Worm (Caenorhabditis elegans) whole organism, L4 larva: ENCODE data around the gene C36C5.12.

Experiments used
- F37D6.2 ChIP-seq: sonication (generic microtip); optimal IDR thresholded peaks from 2 replicates; lab custom pipeline; 2016; ENCODE audit warnings: mild to moderate bottlenecking, missing genetic modification characterization, missing compliant biosample characterization
- T20F7.1 ChIP-seq: fragments of 200-800 bp; sonication (Bioruptor generic); optimal IDR thresholded peaks from 2 replicates; lab custom pipeline; 2018; ENCODE audit warnings: mild to moderate bottlenecking, missing genetic modification characterization, missing compliant biosample characterization
- aha-1 ChIP-seq: fragments of 150-350 bp; peaks from one replicate; lab custom pipeline; 2014; ENCODE audit warnings: missing biosample characterization, missing genetic modification characterization
- arid-1 ChIP-seq: fragments of 200-800 bp; sonication (Bioruptor generic); conservative IDR thresholded peaks from 2 replicates; pipeline ENCODE4 v1.3.6; 2022; ENCODE audit warnings: missing genetic modification reagents, missing genetic modification characterization, missing compliant biosample characterization
- attf-4 ChIP-seq: sonication (generic microtip); optimal IDR thresholded peaks from 3 replicates; lab custom pipeline; 2017; ENCODE audit warnings: missing biosample characterization, missing genetic modification characterization
- daf-16 ChIP-seq, 3 experiments: sonication (generic microtip); optimal IDR thresholded peaks; 2 replicates each; lab custom pipeline; 2016 to 2017; ENCODE audit warnings: missing genetic modification characterization in 3 of 3, missing genetic modification reagents in 3 of 3, mild to moderate bottlenecking in 2 of 3, missing compliant biosample characterization in 2 of 3, missing biosample characterization in 1 of 3, moderate library complexity in 1 of 3
- dmd-8 ChIP-seq: fragments of 200-800 bp; sonication (Bioruptor generic); IDR thresholded peaks from 2 replicates; pipeline ENCODE4 v1.3.6; 2022; ENCODE audit warnings: missing genetic modification characterization, missing compliant biosample characterization
- dpl-1 ChIP-seq: fragments of 150-350 bp; optimal IDR thresholded peaks from 2 replicates; lab custom pipeline; 2014; ENCODE audit warnings: missing biosample characterization, missing genetic modification reagents, missing genetic modification characterization
- dve-1 ChIP-seq: sonication (generic microtip); optimal IDR thresholded peaks from 2 replicates; lab custom pipeline; 2017; ENCODE audit warnings: antibody characterized with exemption, mild to moderate bottlenecking, missing genetic modification characterization, missing compliant biosample characterization; ENCODE audit not compliant: insufficient read depth
- egl-27 ChIP-seq: sonication (generic microtip); optimal IDR thresholded peaks from 3 replicates; lab custom pipeline; 2017; ENCODE audit warnings: missing biosample characterization, missing genetic modification reagents, missing genetic modification characterization
- egl-43 ChIP-seq: fragments of 200-800 bp; sonication (Bioruptor generic); IDR thresholded peaks from 2 replicates; pipeline ENCODE4 v1.3.6; 2022; ENCODE audit warnings: missing genetic modification reagents, missing genetic modification characterization, missing compliant biosample characterization
- hif-1 ChIP-seq, 2 experiments: sonication (generic microtip); optimal IDR thresholded peaks; 2 replicates each; lab custom pipeline; 2016 to 2017; ENCODE audit warnings: missing compliant biosample characterization in 2 of 2, missing genetic modification characterization in 2 of 2, missing genetic modification reagents in 2 of 2, missing genotype in 2 of 2, mild to moderate bottlenecking in 1 of 2
- hmg-1.1 ChIP-seq: fragments of 200-800 bp; sonication (Bioruptor generic); IDR thresholded peaks from 2 replicates; pipeline ENCODE4 v1.3.6; 2022; ENCODE audit warnings: missing genetic modification reagents, missing genetic modification characterization, missing compliant biosample characterization
- jun-1 ChIP-seq: fragments of 150-350 bp; optimal IDR thresholded peaks from 2 replicates; lab custom pipeline; 2014; ENCODE audit warnings: missing biosample characterization, missing genetic modification reagents, missing genetic modification characterization
- lim-7 ChIP-seq: fragments of 200-800 bp; sonication (Bioruptor generic); IDR thresholded peaks from 2 replicates; pipeline ENCODE4 v1.3.6; 2022; ENCODE audit warnings: missing genetic modification characterization, missing compliant biosample characterization
- lin-13 ChIP-seq: fragments of 150-350 bp; optimal IDR thresholded peaks from 2 replicates; lab custom pipeline; 2014; ENCODE audit warnings: missing biosample characterization, missing genetic modification reagents, missing genetic modification characterization
- madf-5 ChIP-seq, 2 experiments: fragments of 200-800 bp; sonication (Bioruptor generic); IDR thresholded peaks; 2 replicates each; pipeline ENCODE4 v1.3.6; 2022; ENCODE audit warnings: missing compliant biosample characterization in 2 of 2, missing genetic modification characterization in 2 of 2
- madf-9 ChIP-seq: fragments of 200-800 bp; sonication (Bioruptor generic); conservative IDR thresholded peaks from 2 replicates; pipeline ENCODE4 v1.3.6; 2022; ENCODE audit warnings: missing genetic modification reagents, missing genetic modification characterization, missing compliant biosample characterization
- mes-2 ChIP-seq: sonication (generic microtip); optimal IDR thresholded peaks from 2 replicates; lab custom pipeline; 2016; ENCODE audit warnings: missing genotype, mild to moderate bottlenecking, missing genetic modification characterization, missing compliant biosample characterization; ENCODE audit not compliant: poor library complexity, severe bottlenecking
- mxl-2 ChIP-seq: fragments of 200-800 bp; sonication (Bioruptor generic); conservative IDR thresholded peaks from 2 replicates; pipeline ENCODE4 v1.3.6; 2022; ENCODE audit warnings: missing genetic modification reagents, missing genetic modification characterization, missing compliant biosample characterization
- mxl-3 ChIP-seq: fragments of 200-800 bp; sonication (Bioruptor generic); optimal IDR thresholded peaks from 2 replicates; lab custom pipeline; 2018; ENCODE audit warnings: mild to moderate bottlenecking, missing genetic modification characterization, missing compliant biosample characterization
- nhr-10 ChIP-seq: fragments of 150-350 bp; optimal IDR thresholded peaks from 2 replicates; lab custom pipeline; 2014; ENCODE audit warnings: missing biosample characterization, missing genetic modification characterization
- nhr-11 ChIP-seq: fragments of 150-350 bp; optimal IDR thresholded peaks from 2 replicates; lab custom pipeline; 2014; ENCODE audit warnings: missing biosample characterization, missing genetic modification characterization
- nhr-25 ChIP-seq: sonication (generic microtip); optimal IDR thresholded peaks from 2 replicates; lab custom pipeline; 2017; ENCODE audit warnings: missing genetic modification characterization, mild to moderate bottlenecking, missing compliant biosample characterization, antibody characterized with exemption, moderate library complexity, borderline replicate concordance; ENCODE audit not compliant: insufficient read depth
- nhr-28 ChIP-seq: fragments of 150-350 bp; optimal IDR thresholded peaks from 2 replicates; lab custom pipeline; 2014; ENCODE audit warnings: missing biosample characterization, missing genetic modification characterization
- nhr-42 ChIP-seq: fragments of 200-800 bp; sonication (Bioruptor generic); IDR thresholded peaks from 2 replicates; pipeline ENCODE4 v1.3.6; 2022; ENCODE audit warnings: missing genetic modification characterization, missing compliant biosample characterization
- nhr-77 ChIP-seq: fragments of 150-350 bp; optimal IDR thresholded peaks from 2 replicates; lab custom pipeline; 2014; ENCODE audit warnings: missing biosample characterization, missing genetic modification characterization
- set-16 ChIP-seq: fragments of 200-800 bp; sonication (Bioruptor generic); IDR thresholded peaks from 2 replicates; pipeline ENCODE4 v1.3.6; 2022; ENCODE audit warnings: missing genetic modification reagents, missing genetic modification characterization, missing compliant biosample characterization
- tag-97 ChIP-seq: fragments of 200-800 bp; sonication (Bioruptor generic); IDR thresholded peaks from 2 replicates; pipeline ENCODE4 v1.3.6; 2022; ENCODE audit warnings: missing genetic modification characterization, missing compliant biosample characterization
- unc-130 ChIP-seq: sonication (generic microtip); optimal IDR thresholded peaks from 2 replicates; lab custom pipeline; 2016; ENCODE audit warnings: missing genetic modification reagents, missing genetic modification characterization, missing compliant biosample characterization
- unc-62 ChIP-seq, 3 experiments: fragments of 150-350 bp in 1 of 3; sonication (generic microtip); optimal IDR thresholded peaks in 2 of 3; peaks in 1 of 3; 1 replicate in 1 of 3; 2 replicates in 2 of 3; lab custom pipeline; 2014 to 2017; ENCODE audit warnings: missing biosample characterization in 3 of 3, missing genetic modification characterization in 3 of 3, missing genetic modification reagents in 3 of 3, missing genotype in 1 of 3
- zag-1 ChIP-seq: fragments of 150-350 bp; optimal IDR thresholded peaks from 2 replicates; lab custom pipeline; 2014; ENCODE audit warnings: missing biosample characterization, missing genetic modification characterization
- zip-11 ChIP-seq: fragments of 200-800 bp; sonication (Bioruptor generic); IDR thresholded peaks from 2 replicates; pipeline ENCODE4 v1.3.6; 2022; ENCODE audit warnings: missing genetic modification characterization, missing compliant biosample characterization
- ztf-11 ChIP-seq: fragments of 150-350 bp; optimal IDR thresholded peaks from 2 replicates; lab custom pipeline; 2014; ENCODE audit warnings: missing biosample characterization, missing genetic modification characterization

C36C5.12 gene

DNA sequence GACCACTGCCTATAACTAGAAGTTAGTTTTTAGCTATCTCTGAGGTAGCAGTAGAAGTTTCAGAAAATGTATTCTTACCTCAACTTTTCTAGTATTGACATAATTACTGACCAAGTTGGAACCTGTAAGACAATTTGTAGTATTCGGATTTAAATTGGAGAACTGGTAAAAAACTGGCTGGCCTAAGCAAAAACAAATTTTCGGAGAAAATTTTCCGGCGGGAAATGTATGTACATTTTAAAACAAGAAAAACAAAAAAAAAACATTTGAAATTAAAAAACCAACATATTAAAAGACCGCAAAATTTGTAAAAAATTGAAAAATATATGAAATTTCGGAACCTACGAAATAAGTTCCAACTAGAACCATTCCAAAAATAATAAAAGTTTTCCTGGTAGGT, 12.2 kb downstream of the C36C5.12 start, which contains the start of gene srab-11:
srab-11 (minus strand) TSS at position 101 of the 400 bp plus-strand sequence.
- TF ChIP-seq aha-1 (tag; lab: Kevin White, UChicago): peak; percentile 6
- no peak for TF ChIP-seq arid-1 (GFP tag; lab: Robert Waterston, UW)

DNA sequence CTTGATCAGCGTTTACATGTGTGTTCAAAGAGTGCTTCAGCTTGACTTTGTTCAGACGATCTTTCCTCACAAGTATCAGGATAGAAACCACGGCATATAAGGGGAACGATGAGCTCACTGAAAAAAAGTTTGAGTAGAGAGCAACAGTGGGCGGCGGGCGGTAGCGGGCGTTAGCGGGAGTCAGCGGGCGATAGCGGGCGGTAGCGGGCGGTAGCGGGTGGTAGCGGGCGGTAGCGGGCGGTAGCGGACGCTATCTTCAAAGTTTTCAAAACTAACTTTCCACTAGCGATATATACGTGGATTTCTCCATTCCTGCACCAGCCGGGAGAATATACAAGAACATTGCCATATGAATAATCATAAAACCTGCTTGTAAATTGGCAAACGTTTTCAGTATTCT, 13.9 kb downstream of the C36C5.12 start:
- TF ChIP-seq lin-13 (GFP tag; lab: Kevin White, UChicago) (no peak), set-16 (GFP tag; lab: Robert Waterston, UW) (peak; percentile 86)
- TF ChIP-seq, all 104 proteins: peak for 1

DNA sequence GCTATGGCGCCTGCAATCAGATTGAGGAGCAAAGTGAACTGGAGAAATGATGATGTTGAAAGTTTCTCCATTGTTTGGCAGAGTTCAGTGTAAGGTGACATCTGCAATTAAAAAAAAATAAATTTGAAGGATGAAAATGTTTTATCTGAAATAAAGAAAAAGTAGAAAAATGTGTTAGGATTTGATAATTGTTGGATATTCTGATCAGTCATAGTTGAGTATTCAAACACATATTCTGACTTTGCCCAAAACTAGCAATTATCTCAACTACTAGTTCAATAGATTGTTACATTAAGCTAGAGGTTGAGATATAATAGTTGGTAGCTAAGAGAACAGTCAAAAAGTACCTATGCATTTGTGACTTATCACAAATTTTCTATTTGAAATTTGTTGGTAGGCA, 14.7 kb downstream of the C36C5.12 start, which contains the start of gene srab-10:
srab-10 (minus strand) TSS at position 101 of the 400 bp plus-strand sequence.
- no peak for TF ChIP-seq mes-2 (tag; lab: Kevin White, UChicago)
- TF ChIP-seq aha-1 (tag; lab: Kevin White, UChicago): no peak
- no peak for TF ChIP-seq zip-11 (GFP tag; lab: Robert Waterston, UW)
- TF ChIP-seq set-16 (GFP tag; lab: Robert Waterston, UW): no peak
- TF ChIP-seq attf-4: no peak
- TF ChIP-seq jun-1 (tag; lab: Kevin White, UChicago): no peak
- TF ChIP-seq hmg-1.1 (GFP tag; lab: Robert Waterston, UW): no peak
- TF ChIP-seq egl-43 (GFP tag; lab: Robert Waterston, UW): no peak
- TF ChIP-seq tag-97 (GFP tag; lab: Robert Waterston, UW): no peak
- no peak for TF ChIP-seq unc-130 (GFP tag; lab: Kevin White, UChicago)
- no peak for TF ChIP-seq egl-27 (tag; lab: Kevin White, UChicago)
- TF ChIP-seq madf-9 (GFP tag; lab: Robert Waterston, UW): no peak
- TF ChIP-seq dmd-8 (GFP tag; lab: Robert Waterston, UW): no peak
- no peak for TF ChIP-seq nhr-25 (tag; lab: Kevin White, UChicago)
- no peak for TF ChIP-seq hif-1 (tag; optimal IDR thresholded peaks at IDR 0.05; lab: Kevin White, UChicago)
- TF ChIP-seq F37D6.2: no peak

DNA sequence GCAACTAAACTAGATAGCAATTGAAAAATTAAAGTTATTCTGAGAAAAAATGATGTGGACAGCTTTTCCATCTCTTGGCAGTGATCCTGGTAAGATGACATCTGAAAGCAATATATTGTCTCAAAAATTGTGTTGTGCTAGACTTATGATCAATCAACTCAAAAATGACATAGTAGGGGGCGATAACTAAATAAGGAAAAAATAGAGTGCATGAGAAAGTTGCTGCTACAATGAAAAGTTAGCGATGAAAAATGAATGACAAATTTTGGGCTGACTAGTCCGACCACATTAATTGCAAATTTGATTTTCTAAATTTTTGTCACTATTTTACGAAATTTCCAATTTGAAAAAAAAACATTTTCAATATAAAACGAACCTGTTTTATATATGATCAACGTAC, 18.0 kb downstream of the C36C5.12 start, which contains the start of gene srab-9:
srab-9 (minus strand) TSS at position 101 of the 400 bp plus-strand sequence.
- TF ChIP-seq ztf-11 (tag; lab: Kevin White, UChicago) (no peak), nhr-42 (GFP tag; lab: Robert Waterston, UW) (no peak), lim-7 (GFP tag; lab: Robert Waterston, UW) (no peak), dpl-1 (no peak), nhr-11 (no peak), T20F7.1 (GFP tag; lab: Kevin White, UChicago) (no peak), zag-1 (tag; lab: Kevin White, UChicago) (no peak), mxl-3 (GFP tag; lab: Kevin White, UChicago) (no peak), zip-11 (GFP tag; lab: Robert Waterston, UW) (no peak), daf-16 (GFP tag; optimal IDR thresholded peaks at IDR 0.05; lab: Kevin White, UChicago) (no peak), daf-16 (tag; optimal IDR thresholded peaks at IDR 0.05; lab: Kevin White, UChicago) (no peak), unc-130 (GFP tag; lab: Kevin White, UChicago) (no peak), dve-1 (tag; lab: Kevin White, UChicago) (no peak), madf-5 (GFP tag; IDR thresholded peaks at IDR 0.05; lab: Robert Waterston, UW) (no peak), nhr-28 (tag; lab: Kevin White, UChicago) (no peak), nhr-10 (tag; lab: Kevin White, UChicago) (no peak), nhr-77 (no peak), mxl-2 (no peak)

DNA sequence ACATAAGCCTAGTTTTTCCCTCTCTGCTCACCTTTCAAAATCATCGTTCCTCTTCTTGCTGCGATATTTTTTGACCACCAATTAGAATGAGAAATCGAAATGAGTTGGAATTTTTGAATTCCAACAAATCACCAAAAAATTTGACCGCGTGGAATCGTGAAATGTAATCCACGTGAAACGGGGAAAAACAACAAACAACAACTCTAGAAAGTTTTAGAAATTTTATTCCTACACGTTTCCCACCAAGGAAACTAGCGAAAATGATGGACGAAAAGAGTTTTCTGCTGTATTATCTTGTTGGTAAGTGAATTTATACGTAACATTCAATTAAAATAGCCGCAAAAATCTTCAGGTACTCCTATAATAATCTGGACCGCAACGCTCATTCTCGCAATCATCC, 20.7 kb downstream of the C36C5.12 start, which contains the start of the genes irld-3 and F02C9.1:
irld-3 (minus strand) TSS at position 101 of the 400 bp plus-strand sequence.
F02C9.1 (plus strand) TSS at position 216 of the 400 bp plus-strand sequence.
- TF ChIP-seq unc-62 (GFP tag; optimal IDR thresholded peaks at IDR 0.05 in 1 of 2; lab: Kevin White, UChicago) (peak in 1 of 2 experiments; percentile 39), unc-62 (tag; optimal IDR thresholded peaks at IDR 0.05; lab: Kevin White, UChicago) (no peak), T20F7.1 (GFP tag; lab: Kevin White, UChicago) (no peak)
- TF ChIP-seq, all 104 proteins: peak for 1
